Fruit fly (Drosophila melanogaster) whole organism, embryonic: ENCODE data around the gene Rad60.

Experiments
- Ada2b ChIP-seq: fragments of 200-800 bp; sonication (Bioruptor generic); IDR thresholded peaks from 2 replicates; pipeline ENCODE4 v1.3.6; 2022; ENCODE audit warnings: missing biosample characterization, missing genetic modification characterization
- Adf1 ChIP-seq: fragments of 200-800 bp; sonication (Bioruptor generic); IDR thresholded peaks from 2 replicates; pipeline ENCODE4 v1.3.6; 2022; ENCODE audit warnings: missing biosample characterization, missing genetic modification characterization
- Asciz ChIP-seq: fragments of 200-800 bp; sonication (Bioruptor generic); optimal IDR thresholded peaks from 2 replicates; lab custom pipeline; 2017; ENCODE audit warnings: missing biosample characterization, mild to moderate bottlenecking, missing genetic modification characterization, missing genetic modification reagents
- Atf3 ChIP-seq: fragments of 200-800 bp; sonication (Bioruptor generic); optimal IDR thresholded peaks from 3 replicates; lab custom pipeline; 2016; ENCODE audit warnings: missing biosample characterization, missing genetic modification characterization
- Atf6 ChIP-seq: fragments of 200-800 bp; sonication (Bioruptor generic); IDR thresholded peaks from 2 replicates; pipeline ENCODE4 v1.3.6; 2022; ENCODE audit warnings: missing biosample characterization, missing genetic modification characterization
- B-H1 ChIP-seq: fragments of 200-800 bp; sonication (Bioruptor generic); IDR thresholded peaks from 3 replicates; pipeline ENCODE4 v1.3.6; 2022; ENCODE audit warnings: missing biosample characterization, missing genetic modification characterization
- CG1024 ChIP-seq: fragments of 200-800 bp; sonication (Bioruptor generic); IDR thresholded peaks from 2 replicates; pipeline ENCODE4 v1.3.6; 2022; ENCODE audit warnings: missing biosample characterization, missing genetic modification characterization
- CG10431 ChIP-seq: fragments of 200-800 bp; sonication (Bioruptor generic); optimal IDR thresholded peaks from 3 replicates; lab custom pipeline; 2018; ENCODE audit warnings: missing biosample characterization, mild to moderate bottlenecking, missing genetic modification characterization
- CG11696 ChIP-seq: fragments of 200-800 bp; sonication (Bioruptor generic); IDR thresholded peaks from 2 replicates; pipeline ENCODE4 v1.3.6; 2022; ENCODE audit warnings: missing biosample characterization, missing genetic modification characterization
- CG13424 ChIP-seq: fragments of 200-800 bp; sonication (Bioruptor generic); optimal IDR thresholded peaks from 2 replicates; lab custom pipeline; 2019; ENCODE audit warnings: missing biosample characterization, mild to moderate bottlenecking, missing genetic modification characterization, moderate library complexity
- CG15073 ChIP-seq: fragments of 200-800 bp; sonication (Bioruptor generic); optimal IDR thresholded peaks from 2 replicates; lab custom pipeline; 2016; ENCODE audit warnings: missing biosample characterization, missing genetic modification characterization
- CG16863 ChIP-seq: fragments of 200-800 bp; sonication (Bioruptor generic); optimal IDR thresholded peaks from 3 replicates; lab custom pipeline; 2016; ENCODE audit warnings: missing biosample characterization, missing genetic modification characterization
- CG17328 ChIP-seq: fragments of 200-800 bp; sonication (Bioruptor generic); IDR thresholded peaks from 2 replicates; pipeline ENCODE4 v1.3.6; 2022; ENCODE audit warnings: missing biosample characterization, missing genetic modification characterization
- CG17385 ChIP-seq: fragments of 200-800 bp; sonication (Bioruptor generic); optimal IDR thresholded peaks from 3 replicates; lab custom pipeline; 2018; ENCODE audit warnings: missing biosample characterization, mild to moderate bottlenecking, missing genetic modification characterization
- CG17612 ChIP-seq: fragments of 200-800 bp; sonication (Bioruptor generic); IDR thresholded peaks from 2 replicates; pipeline ENCODE4 v1.3.6; 2022; ENCODE audit warnings: missing biosample characterization, missing genetic modification characterization
- CG2875 ChIP-seq: fragments of 200-800 bp; sonication (Bioruptor generic); optimal IDR thresholded peaks from 2 replicates; lab custom pipeline; 2017; ENCODE audit warnings: missing biosample characterization, mild to moderate bottlenecking, missing genetic modification characterization, missing genetic modification reagents
- CG31441 ChIP-seq: fragments of 200-800 bp; sonication (Bioruptor generic); IDR thresholded peaks from 2 replicates; pipeline ENCODE4 v1.3.6; 2022; ENCODE audit warnings: missing biosample characterization, missing genetic modification characterization
- CG3847 ChIP-seq: fragments of 200-800 bp; sonication (Bioruptor generic); IDR thresholded peaks from 2 replicates; pipeline ENCODE4 v1.3.6; 2022; ENCODE audit warnings: missing biosample characterization, missing genetic modification characterization
- CG4328 ChIP-seq: fragments of 200-800 bp; sonication (Bioruptor generic); optimal IDR thresholded peaks from 3 replicates; lab custom pipeline; 2017; ENCODE audit warnings: missing biosample characterization, missing genetic modification reagents, missing genetic modification characterization
- CG4424 ChIP-seq: fragments of 200-800 bp; sonication (Bioruptor generic); optimal IDR thresholded peaks from 3 replicates; lab custom pipeline; 2016; ENCODE audit warnings: missing biosample characterization, missing genetic modification characterization
- CG6683 ChIP-seq: fragments of 200-800 bp; sonication (Bioruptor generic); optimal IDR thresholded peaks from 2 replicates; lab custom pipeline; 2017; ENCODE audit warnings: missing biosample characterization, mild to moderate bottlenecking, missing genetic modification characterization, missing genetic modification reagents
- CG6765 ChIP-seq: fragments of 200-800 bp; sonication (Bioruptor generic); optimal IDR thresholded peaks from 3 replicates; lab custom pipeline; 2017; ENCODE audit warnings: missing biosample characterization, mild to moderate bottlenecking, missing genetic modification characterization
- CG8281 ChIP-seq: fragments of 200-800 bp; sonication (Bioruptor generic); optimal IDR thresholded peaks from 2 replicates; lab custom pipeline; 2018; ENCODE audit warnings: missing biosample characterization, mild to moderate bottlenecking, missing genetic modification characterization, moderate library complexity
- CG8944 ChIP-seq: fragments of 200-800 bp; sonication (Bioruptor generic); optimal IDR thresholded peaks from 3 replicates; lab custom pipeline; 2016; ENCODE audit warnings: missing biosample characterization, missing genetic modification characterization
- D19B ChIP-seq: fragments of 200-800 bp; sonication (Bioruptor generic); optimal IDR thresholded peaks from 2 replicates; lab custom pipeline; 2017; ENCODE audit warnings: missing biosample characterization, mild to moderate bottlenecking, missing genetic modification characterization
- E2f1 ChIP-seq: fragments of 200-800 bp; sonication (Bioruptor generic); IDR thresholded peaks from 2 replicates; pipeline ENCODE4 v1.3.6; 2022; ENCODE audit warnings: missing biosample characterization, missing genetic modification characterization
- HLH54F ChIP-seq: fragments of 200-800 bp; sonication (Bioruptor generic); optimal IDR thresholded peaks from 3 replicates; lab custom pipeline; 2016; ENCODE audit warnings: missing biosample characterization, missing genetic modification characterization
- Hand ChIP-seq: fragments of 200-800 bp; sonication (Bioruptor generic); optimal IDR thresholded peaks from 2 replicates; lab custom pipeline; 2017; ENCODE audit warnings: mild to moderate bottlenecking, missing biosample characterization, missing genetic modification reagents, missing genetic modification characterization
- HmgZ ChIP-seq: fragments of 200-800 bp; sonication (Bioruptor generic); optimal IDR thresholded peaks from 2 replicates; lab custom pipeline; 2018; ENCODE audit warnings: missing biosample characterization, mild to moderate bottlenecking, missing genetic modification characterization
- Med ChIP-seq: fragments of 200-800 bp; sonication (Bioruptor generic); peaks from one replicate; lab custom pipeline; 2016; ENCODE audit warnings: missing biosample characterization, missing genetic modification characterization, mild to moderate bottlenecking, inconsistent platforms, moderate library complexity
- NC2β ChIP-seq: fragments of 200-800 bp; sonication (Bioruptor generic); optimal IDR thresholded peaks from 2 replicates; lab custom pipeline; 2016; ENCODE audit warnings: missing biosample characterization, missing genetic modification characterization
- Sin3A ChIP-seq: fragments of >200 bp; optimal IDR thresholded peaks from 2 replicates; lab custom pipeline; 2018
- Sox100B ChIP-seq: fragments of 200-800 bp; sonication (Bioruptor generic); optimal IDR thresholded peaks from 3 replicates; lab custom pipeline; 2018; ENCODE audit warnings: missing biosample characterization, mild to moderate bottlenecking, missing genetic modification characterization
- Spps ChIP-seq: fragments of 200-800 bp; sonication (Bioruptor generic); optimal IDR thresholded peaks from 2 replicates; lab custom pipeline; 2018; ENCODE audit warnings: missing biosample characterization, mild to moderate bottlenecking, missing genetic modification characterization
- Xrp1 ChIP-seq: fragments of 200-800 bp; sonication (Bioruptor generic); IDR thresholded peaks from 2 replicates; pipeline ENCODE4 v1.3.6; 2022; ENCODE audit warnings: missing biosample characterization, missing genetic modification characterization
- ab ChIP-seq: fragments of 200-800 bp; sonication (Bioruptor generic); optimal IDR thresholded peaks from 2 replicates; lab custom pipeline; 2016; ENCODE audit warnings: missing biosample characterization, missing genetic modification characterization
- bowl ChIP-seq: fragments of 200-800 bp; sonication (Bioruptor generic); IDR thresholded peaks from 2 replicates; pipeline ENCODE4 v1.3.6; 2022; ENCODE audit warnings: missing biosample characterization, missing genetic modification characterization
- dimm ChIP-seq: fragments of 200-800 bp; sonication (Bioruptor generic); IDR thresholded peaks from 2 replicates; pipeline ENCODE4 v1.3.6; 2022; ENCODE audit warnings: missing biosample characterization, missing genetic modification characterization
- dysf ChIP-seq: fragments of 200-800 bp; sonication (Bioruptor generic); IDR thresholded peaks from 3 replicates; pipeline ENCODE4 v1.3.6; 2022; ENCODE audit warnings: missing biosample characterization, missing genetic modification characterization
- fu2 ChIP-seq: fragments of 200-800 bp; sonication (Bioruptor generic); optimal IDR thresholded peaks from 2 replicates; lab custom pipeline; 2016; ENCODE audit warnings: missing biosample characterization, missing genetic modification characterization
- jing ChIP-seq: fragments of 200-800 bp; sonication (Bioruptor generic); optimal IDR thresholded peaks from 2 replicates; lab custom pipeline; 2018; ENCODE audit warnings: missing biosample characterization, mild to moderate bottlenecking, missing genetic modification characterization
- kay ChIP-seq: fragments of 200-800 bp; sonication (Bioruptor generic); optimal IDR thresholded peaks from 2 replicates; lab custom pipeline; 2016; ENCODE audit warnings: missing biosample characterization, missing genetic modification characterization
- knrl ChIP-seq: fragments of 200-800 bp; sonication (Bioruptor generic); IDR thresholded peaks from 3 replicates; pipeline ENCODE4 v1.3.6; 2022; ENCODE audit warnings: missing biosample characterization, missing genetic modification characterization; ENCODE audit not compliant: partially characterized antibody
- nerfin-2 ChIP-seq: fragments of 200-800 bp; sonication (Bioruptor generic); IDR thresholded peaks from 2 replicates; pipeline ENCODE4 v1.3.6; 2022; ENCODE audit warnings: missing biosample characterization, missing genetic modification characterization; ENCODE audit not compliant: partially characterized antibody
- pfk ChIP-seq: fragments of 200-800 bp; sonication (Bioruptor generic); optimal IDR thresholded peaks from 2 replicates; lab custom pipeline; 2018; ENCODE audit warnings: missing biosample characterization, mild to moderate bottlenecking, missing genetic modification characterization, moderate library complexity
- ssp ChIP-seq: fragments of 200-800 bp; sonication (Bioruptor generic); IDR thresholded peaks from 2 replicates; pipeline ENCODE4 v1.3.6; 2022; ENCODE audit warnings: missing biosample characterization, missing genetic modification characterization
- tgo ChIP-seq: fragments of 200-800 bp; sonication (Bioruptor generic); IDR thresholded peaks from 3 replicates; pipeline ENCODE4 v1.3.6; 2022; ENCODE audit warnings: missing biosample characterization, missing genetic modification characterization
- tll ChIP-seq, 2 experiments: fragments of 200-800 bp in 1 of 2; fragments of >200 bp in 1 of 2; sonication (Bioruptor generic) in 1 of 2; optimal IDR thresholded peaks; 2 replicates each; lab custom pipeline; 2017 to 2019; ENCODE audit warnings: missing biosample characterization in 2 of 2, missing genetic modification characterization in 2 of 2, mild to moderate bottlenecking in 1 of 2, moderate library complexity in 1 of 2
- toy ChIP-seq: fragments of 200-800 bp; sonication (Bioruptor generic); IDR thresholded peaks from 2 replicates; pipeline ENCODE4 v1.3.6; 2022; ENCODE audit warnings: missing biosample characterization, missing genetic modification characterization
- wdn ChIP-seq: fragments of 200-800 bp; sonication (Bioruptor generic); IDR thresholded peaks from 2 replicates; pipeline ENCODE4 v1.3.6; 2022; ENCODE audit warnings: missing biosample characterization, missing genetic modification characterization
- wor ChIP-seq: fragments of 200-800 bp; sonication (Bioruptor generic); IDR thresholded peaks from 2 replicates; pipeline ENCODE4 v1.3.6; 2022; ENCODE audit warnings: missing biosample characterization, missing genetic modification characterization
- zen ChIP-seq: fragments of 200-800 bp; sonication (Bioruptor generic); optimal IDR thresholded peaks from 3 replicates; lab custom pipeline; 2018; ENCODE audit warnings: missing biosample characterization, mild to moderate bottlenecking, missing genetic modification characterization, moderate library complexity

Rad60 gene

DNA sequence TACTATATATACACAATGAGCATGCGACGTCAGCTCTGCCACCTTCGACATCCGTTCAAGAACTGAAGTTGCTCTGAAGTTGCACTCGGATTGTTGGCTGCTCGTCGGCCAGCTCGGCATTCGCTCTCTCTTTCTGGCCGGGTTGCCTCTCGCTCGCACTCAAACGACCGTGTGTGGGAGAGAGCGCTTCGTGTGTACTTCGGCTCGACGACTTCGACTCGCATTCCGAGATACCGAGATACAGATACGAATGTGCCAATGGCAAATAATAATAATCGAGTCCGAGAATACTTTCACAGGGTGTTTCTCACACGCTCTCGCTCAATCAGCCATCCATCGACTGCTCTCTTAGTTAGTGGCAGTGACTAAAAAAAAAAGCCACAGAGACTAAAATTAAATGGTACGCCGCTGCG is 44.1 kb upstream of the Rad60 start (continued):
- TF ChIP-seq Med (GFP tag; lab: Kevin White, UChicago) (peak; percentile 89), CG6765 (GFP tag; lab: Kevin White, UChicago) (no peak), jing (GFP tag; lab: Kevin White, UChicago) (peak; percentile 98), CG15073 (no peak), Hand (peak; percentile 5), CG10431 (peak; percentile 20), D19B (GFP tag; lab: Kevin White, UChicago) (no peak), tgo (GFP tag; lab: Robert Waterston, UW) (no peak), Sox100B (GFP tag; lab: Kevin White, UChicago) (no peak), pfk (peak; percentile 48), CG17385 (GFP tag; lab: Kevin White, UChicago) (peak; percentile 44), knrl (GFP tag; lab: Robert Waterston, UW) (peak; percentile 13; the same call in 1 of the 3 replicates), wor (no peak), Adf1 (peak; percentile 66; the same call in 1 of the 2 replicates), CG17328 (peak; percentile 42; the same call in 1 of the 2 replicates), CG6683 (GFP tag; lab: Kevin White, UChicago) (no peak), CG3847 (0 out of 2 replicates have a peak, but pooled peaks have one; percentile 24), HLH54F (GFP tag; lab: Kevin White, UChicago) (no peak), dysf (GFP tag; lab: Robert Waterston, UW) (0 out of 3 replicates have a peak, but pooled peaks have one; percentile 22), Xrp1 (GFP tag; lab: Robert Waterston, UW) (peak; percentile 30; the same call in 1 of the 2 replicates), toy (GFP tag; lab: Robert Waterston, UW) (no peak), wdn (GFP tag; lab: Robert Waterston, UW) (no peak), CG4328 (GFP tag; lab: Kevin White, UChicago) (no peak), CG2875 (GFP tag; lab: Kevin White, UChicago) (peak; percentile 14), nerfin-2 (GFP tag; lab: Robert Waterston, UW) (peak; percentile 49; the same call in 1 of the 2 replicates), kay (GFP tag; lab: Kevin White, UChicago) (no peak), CG8281 (no peak), Spps (tag; lab: Kevin White, UChicago) (no peak), zen (tag; lab: Kevin White, UChicago) (no peak), CG16863 (GFP tag; lab: Kevin White, UChicago) (no peak), HmgZ (tag; lab: Kevin White, UChicago) (peak; percentile 56), CG13424 (tag; lab: Kevin White, UChicago) (no peak), fu2 (GFP tag; lab: Kevin White, UChicago) (no peak), E2f1 (GFP tag; lab: Robert Waterston, UW) (no peak), CG1024 (GFP tag; lab: Robert Waterston, UW) (no peak), CG17612 (GFP tag; lab: Robert Waterston, UW) (no peak), bowl (GFP tag; lab: Robert Waterston, UW) (peak; percentile 42; the same call in 1 of the 2 replicates), B-H1 (GFP tag; lab: Robert Waterston, UW) (no peak; the same call in 2 of the 3 replicates), Asciz (GFP tag; lab: Kevin White, UChicago) (no peak), CG4424 (no peak), CG11696 (GFP tag; lab: Robert Waterston, UW) (no peak), Sin3A (no peak), ssp (GFP tag; lab: Robert Waterston, UW) (no peak), ab (GFP tag; lab: Kevin White, UChicago) (no peak), NC2β (GFP tag; lab: Kevin White, UChicago) (peak; percentile 2), Atf6 (GFP tag; lab: Robert Waterston, UW) (no peak), CG8944 (GFP tag; lab: Kevin White, UChicago) (no peak), CG31441 (no peak), Ada2b (GFP tag; lab: Robert Waterston, UW) (no peak), tll (GFP tag; optimal IDR thresholded peaks at IDR 0.05; lab: Kevin White, UChicago) (no peak), Atf3 (GFP tag; lab: Kevin White, UChicago) (no peak), dimm (GFP tag; lab: Robert Waterston, UW) (no peak)
